Worm (Caenorhabditis elegans) whole organism, L4 larva: ENCODE results near the gene F44B9.10.

ENCODE experiments used
- D1046.2 ChIP-seq: fragments of 200-800 bp; sonication (Bioruptor generic); IDR thresholded peaks from 2 replicates; pipeline ENCODE4 v1.3.6; 2022; ENCODE audit warnings: missing genetic modification characterization, missing compliant biosample characterization
- F44E2.7 ChIP-seq: fragments of 200-800 bp; sonication (Bioruptor generic); IDR thresholded peaks from 2 replicates; pipeline ENCODE4 v2.1.2; 2022; ENCODE audit warnings: missing genetic modification characterization, missing compliant biosample characterization
- R02D3.7 ChIP-seq: fragments of 150-350 bp; sonication (generic microtip); optimal IDR thresholded peaks from 3 replicates; lab custom pipeline; 2014; ENCODE audit warnings: missing biosample characterization, missing genetic modification characterization
- Y75B8A.6 ChIP-seq: fragments of 200-800 bp; sonication (Bioruptor generic); IDR thresholded peaks from 2 replicates; pipeline ENCODE4 v1.3.6; 2022; ENCODE audit warnings: missing genetic modification reagents, missing genetic modification characterization, missing compliant biosample characterization
- ZK546.5 ChIP-seq, 2 experiments: sonication (generic microtip); optimal IDR thresholded peaks; 2 replicates each; lab custom pipeline; 2017; ENCODE audit warnings: missing biosample characterization in 2 of 2, missing genetic modification characterization in 2 of 2
- ama-1 ChIP-seq: fragments of 150-350 bp; optimal IDR thresholded peaks from 2 replicates; lab custom pipeline; 2014; ENCODE audit warnings: inconsistent platforms, mixed read lengths
- arid-1 ChIP-seq: fragments of 200-800 bp; sonication (Bioruptor generic); conservative IDR thresholded peaks from 2 replicates; pipeline ENCODE4 v1.3.6; 2022; ENCODE audit warnings: missing genetic modification reagents, missing genetic modification characterization, missing compliant biosample characterization
- ceh-20 ChIP-seq: fragments of 200-800 bp; sonication (Bioruptor generic); IDR thresholded peaks from 2 replicates; pipeline ENCODE4 v1.3.6; 2022; ENCODE audit warnings: missing genetic modification reagents, missing genetic modification characterization, missing compliant biosample characterization
- ceh-82 ChIP-seq: sonication (generic microtip); optimal IDR thresholded peaks from 2 replicates; lab custom pipeline; 2017; ENCODE audit warnings: missing biosample characterization, missing genetic modification characterization
- ces-1 ChIP-seq: fragments of 150-350 bp; sonication (generic microtip); optimal IDR thresholded peaks from 4 replicates; lab custom pipeline; 2014; ENCODE audit warnings: missing biosample characterization, missing genetic modification reagents, missing genetic modification characterization
- ctbp-1 ChIP-seq: fragments of 200-800 bp; sonication (Bioruptor generic); IDR thresholded peaks from 2 replicates; pipeline ENCODE4 v1.3.6; 2022; ENCODE audit warnings: missing genetic modification reagents, missing genetic modification characterization, missing compliant biosample characterization
- daf-12 ChIP-seq: fragments of 150-350 bp; optimal IDR thresholded peaks from 2 replicates; lab custom pipeline; 2014; ENCODE audit warnings: missing biosample characterization, missing genetic modification reagents, missing genetic modification characterization
- daf-19 ChIP-seq: fragments of 200-800 bp; sonication (Bioruptor generic); conservative IDR thresholded peaks from 2 replicates; pipeline ENCODE4 v1.3.6; 2022; ENCODE audit warnings: missing genetic modification characterization, missing compliant biosample characterization
- daf-8 ChIP-seq: fragments of 200-800 bp; sonication (Bioruptor generic); IDR thresholded peaks from 2 replicates; pipeline ENCODE4 v1.3.6; 2022; ENCODE audit warnings: missing genetic modification characterization, missing compliant biosample characterization
- dmd-8 ChIP-seq: fragments of 200-800 bp; sonication (Bioruptor generic); IDR thresholded peaks from 2 replicates; pipeline ENCODE4 v1.3.6; 2022; ENCODE audit warnings: missing genetic modification characterization, missing compliant biosample characterization
- dpl-1 ChIP-seq: fragments of 150-350 bp; optimal IDR thresholded peaks from 2 replicates; lab custom pipeline; 2014; ENCODE audit warnings: missing biosample characterization, missing genetic modification reagents, missing genetic modification characterization
- duxl-1 ChIP-seq: sonication (generic microtip); optimal IDR thresholded peaks from 2 replicates; lab custom pipeline; 2016; ENCODE audit warnings: mild to moderate bottlenecking, missing genetic modification characterization, moderate library complexity, missing compliant biosample characterization; ENCODE audit not compliant: poor library complexity
- dve-1 ChIP-seq: sonication (generic microtip); optimal IDR thresholded peaks from 2 replicates; lab custom pipeline; 2017; ENCODE audit warnings: antibody characterized with exemption, mild to moderate bottlenecking, missing genetic modification characterization, missing compliant biosample characterization; ENCODE audit not compliant: insufficient read depth
- hif-1 ChIP-seq, 2 experiments: sonication (generic microtip); optimal IDR thresholded peaks; 2 replicates each; lab custom pipeline; 2016 to 2017; ENCODE audit warnings: missing compliant biosample characterization in 2 of 2, missing genetic modification characterization in 2 of 2, missing genetic modification reagents in 2 of 2, missing genotype in 2 of 2, mild to moderate bottlenecking in 1 of 2
- hlh-30 ChIP-seq: sonication (generic microtip); optimal IDR thresholded peaks from 2 replicates; lab custom pipeline; 2017; ENCODE audit warnings: antibody characterized with exemption, mild to moderate bottlenecking, missing genetic modification characterization, missing compliant biosample characterization; ENCODE audit not compliant: insufficient read depth
- lim-7 ChIP-seq: fragments of 200-800 bp; sonication (Bioruptor generic); IDR thresholded peaks from 2 replicates; pipeline ENCODE4 v1.3.6; 2022; ENCODE audit warnings: missing genetic modification characterization, missing compliant biosample characterization
- lin-1 ChIP-seq: fragments of 200-800 bp; sonication (Bioruptor generic); IDR thresholded peaks from 2 replicates; pipeline ENCODE4 v1.3.6; 2022; ENCODE audit warnings: missing genetic modification reagents, missing genetic modification characterization, missing compliant biosample characterization
- lin-13 ChIP-seq: fragments of 150-350 bp; optimal IDR thresholded peaks from 2 replicates; lab custom pipeline; 2014; ENCODE audit warnings: missing biosample characterization, missing genetic modification reagents, missing genetic modification characterization
- lir-3 ChIP-seq: sonication (generic microtip); optimal IDR thresholded peaks from 2 replicates; lab custom pipeline; 2016; ENCODE audit warnings: mild to moderate bottlenecking, missing genetic modification characterization, missing compliant biosample characterization
- mdt-29 ChIP-seq: fragments of 200-800 bp; sonication (Bioruptor generic); IDR thresholded peaks from 2 replicates; pipeline ENCODE4 v1.3.6; 2022; ENCODE audit warnings: missing genetic modification reagents, missing genetic modification characterization, missing compliant biosample characterization
- mep-1 ChIP-seq: fragments of 150-350 bp; sonication (generic microtip); optimal IDR thresholded peaks from 3 replicates; lab custom pipeline; 2014; ENCODE audit warnings: missing biosample characterization, missing genetic modification characterization
- mes-2 ChIP-seq: sonication (generic microtip); optimal IDR thresholded peaks from 2 replicates; lab custom pipeline; 2016; ENCODE audit warnings: missing genotype, mild to moderate bottlenecking, missing genetic modification characterization, missing compliant biosample characterization; ENCODE audit not compliant: poor library complexity, severe bottlenecking
- nhr-102 ChIP-seq: sonication (generic microtip); optimal IDR thresholded peaks from 2 replicates; lab custom pipeline; 2016; ENCODE audit warnings: mild to moderate bottlenecking, missing genetic modification characterization, moderate library complexity, missing compliant biosample characterization
- nhr-237 ChIP-seq: sonication (generic microtip); optimal IDR thresholded peaks from 2 replicates; lab custom pipeline; 2017; ENCODE audit warnings: missing biosample characterization, missing genetic modification characterization
- nhr-28 ChIP-seq: fragments of 150-350 bp; optimal IDR thresholded peaks from 2 replicates; lab custom pipeline; 2014; ENCODE audit warnings: missing biosample characterization, missing genetic modification characterization
- nhr-41 ChIP-seq: fragments of 200-800 bp; sonication (Bioruptor generic); IDR thresholded peaks from 2 replicates; pipeline ENCODE4 v1.3.6; 2022; ENCODE audit warnings: missing genetic modification reagents, missing genetic modification characterization, missing compliant biosample characterization
- nhr-42 ChIP-seq: fragments of 200-800 bp; sonication (Bioruptor generic); IDR thresholded peaks from 2 replicates; pipeline ENCODE4 v1.3.6; 2022; ENCODE audit warnings: missing genetic modification characterization, missing compliant biosample characterization
- nhr-77 ChIP-seq: fragments of 150-350 bp; optimal IDR thresholded peaks from 2 replicates; lab custom pipeline; 2014; ENCODE audit warnings: missing biosample characterization, missing genetic modification characterization
- php-3 ChIP-seq: fragments of 200-800 bp; sonication (Bioruptor generic); IDR thresholded peaks from 2 replicates; pipeline ENCODE4 v1.3.6; 2022; ENCODE audit warnings: missing genetic modification reagents, missing genetic modification characterization, missing compliant biosample characterization
- set-16 ChIP-seq: fragments of 200-800 bp; sonication (Bioruptor generic); IDR thresholded peaks from 2 replicates; pipeline ENCODE4 v1.3.6; 2022; ENCODE audit warnings: missing genetic modification reagents, missing genetic modification characterization, missing compliant biosample characterization
- zag-1 ChIP-seq: fragments of 150-350 bp; optimal IDR thresholded peaks from 2 replicates; lab custom pipeline; 2014; ENCODE audit warnings: missing biosample characterization, missing genetic modification characterization
- zfp-3 ChIP-seq: fragments of 200-800 bp; sonication (Bioruptor generic); conservative IDR thresholded peaks from 2 replicates; pipeline ENCODE4 v1.3.6; 2022; ENCODE audit warnings: missing genetic modification reagents, missing genetic modification characterization, missing compliant biosample characterization
- zip-11 ChIP-seq: fragments of 200-800 bp; sonication (Bioruptor generic); IDR thresholded peaks from 2 replicates; pipeline ENCODE4 v1.3.6; 2022; ENCODE audit warnings: missing genetic modification characterization, missing compliant biosample characterization

The F44B9.10 gene

ce11 chrIII:8043784-8044183 lies 10.3 kb upstream of the F44B9.10 start (continued):
- TF ChIP-seq nhr-237 (tag; lab: Kevin White, UChicago) (peak; percentile 63), daf-19 (GFP tag; lab: Robert Waterston, UW) (peak; percentile 88), set-16 (GFP tag; lab: Robert Waterston, UW) (no peak), lir-3 (peak; percentile 85), nhr-77 (tag; lab: Kevin White, UChicago) (peak; percentile 99)
- TF ChIP-seq, all 104 proteins: peak for 89

- TF ChIP-seq hlh-30 (tag; lab: Kevin White, UChicago) (no peak), hif-1 (tag; optimal IDR thresholded peaks at IDR 0.05; lab: Kevin White, UChicago) (no peak), mes-2 (no peak), zfp-3 (GFP tag; lab: Robert Waterston, UW) (no peak), dve-1 (tag; lab: Kevin White, UChicago) (no peak), ctbp-1 (no peak), dpl-1 (GFP tag; lab: Kevin White, UChicago) (no peak), duxl-1 (tag; lab: Kevin White, UChicago) (no peak), mdt-29 (GFP tag; lab: Robert Waterston, UW) (no peak), D1046.2 (no peak), set-16 (GFP tag; lab: Robert Waterston, UW) (no peak), nhr-42 (GFP tag; lab: Robert Waterston, UW) (no peak), lin-13 (GFP tag; lab: Kevin White, UChicago) (no peak), ZK546.5 (tag; optimal IDR thresholded peaks at IDR 0.05; lab: Kevin White, UChicago) (no peak), lim-7 (no peak), daf-12 (tag; lab: Kevin White, UChicago) (no peak), arid-1 (no peak), php-3 (no peak), lin-1 (no peak), nhr-237 (tag; lab: Kevin White, UChicago) (no peak)
Measured at ce11 chrIII:8042775-8043174, 9.3 kb upstream of the F44B9.10 start, which contains the start of gene K12H4.6. TSS of gene K12H4.6 (minus strand) at chrIII:8042875.

ce11 chrIII:8037941-8038340 lies 4.5 kb upstream of the F44B9.10 start, which contains the start of gene dpf-6:
TSS of gene dpf-6 (plus strand) at chrIII:8038241.
- no peak for TF ChIP-seq F44E2.7 (GFP tag; lab: Robert Waterston, UW)
- TF ChIP-seq dmd-8 (GFP tag; lab: Robert Waterston, UW) = no peak
- TF ChIP-seq R02D3.7 (tag; lab: Kevin White, UChicago) = no peak
- TF ChIP-seq hlh-30 (tag; lab: Kevin White, UChicago) = no peak
- no peak for TF ChIP-seq nhr-28 (tag; lab: Kevin White, UChicago)
- TF ChIP-seq lin-13 (GFP tag; lab: Kevin White, UChicago) = no peak
- no peak for TF ChIP-seq zip-11 (GFP tag; lab: Robert Waterston, UW)
- TF ChIP-seq nhr-41 (GFP tag; lab: Robert Waterston, UW) = no peak
- no peak for TF ChIP-seq daf-8
- TF ChIP-seq ama-1 (lab: Kevin White, UChicago) = no peak
- no peak for TF ChIP-seq nhr-102 (tag; lab: Kevin White, UChicago)
- TF ChIP-seq Y75B8A.6 = no peak
- no peak for TF ChIP-seq zag-1 (tag; lab: Kevin White, UChicago)
- no peak for TF ChIP-seq lir-3
- no peak for TF ChIP-seq mep-1 (tag; lab: Kevin White, UChicago)
- no peak for TF ChIP-seq daf-19 (GFP tag; lab: Robert Waterston, UW)
- TF ChIP-seq ces-1 (GFP tag; lab: Kevin White, UChicago) = no peak
- TF ChIP-seq ceh-82 (tag; lab: Kevin White, UChicago) = no peak
- TF ChIP-seq daf-12 (tag; lab: Kevin White, UChicago) = no peak
- no peak for TF ChIP-seq ceh-20
